Fruit fly (Drosophila melanogaster): ENCODE results near the gene tara.

tara gene

DNA sequence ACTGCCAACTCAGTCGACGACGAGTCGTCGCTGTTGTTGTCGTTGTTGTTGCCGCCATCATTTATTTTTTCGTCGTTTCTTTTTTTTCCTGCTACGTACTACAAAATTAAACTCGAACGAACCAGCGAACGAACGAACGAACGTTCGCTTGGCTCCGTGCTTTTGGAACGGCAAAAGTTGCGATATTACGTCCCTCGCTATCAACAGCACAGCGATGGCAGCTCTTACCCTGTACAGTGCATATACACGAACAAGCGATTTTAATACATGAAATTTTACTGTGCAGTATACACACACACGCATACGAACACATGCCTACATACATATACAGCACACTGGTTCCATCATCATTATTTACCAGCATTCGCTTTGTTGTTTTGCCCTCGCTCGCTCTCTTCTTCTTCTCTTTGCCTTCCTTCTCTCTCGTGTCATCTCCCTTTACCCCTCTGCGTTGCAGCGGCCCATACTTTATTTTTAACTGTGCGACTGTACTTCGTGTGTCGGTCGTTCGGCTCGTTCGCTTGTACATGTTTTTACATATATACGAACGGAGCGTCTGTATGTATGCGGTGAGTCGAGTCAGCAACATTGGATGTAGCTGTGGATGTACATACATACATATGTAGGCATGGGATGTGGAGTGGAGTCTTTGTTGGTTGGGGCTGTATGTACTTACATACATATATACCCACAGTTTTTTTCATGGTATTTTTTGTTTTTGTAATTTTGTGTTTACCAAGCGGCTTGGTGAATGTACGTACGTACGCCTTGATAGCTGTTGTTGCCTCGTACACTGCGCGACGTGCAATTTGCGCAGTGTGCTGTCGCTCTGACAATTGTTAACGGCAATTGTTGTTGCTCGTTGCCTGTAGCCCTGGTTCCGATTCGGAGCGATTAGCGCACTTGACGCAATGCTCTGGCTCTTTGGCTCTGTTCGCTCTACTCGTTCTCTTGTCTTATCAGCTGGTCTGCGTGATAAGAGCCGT lies 24.7 kb downstream of the tara start (continued):
- no peak for TF ChIP-seq prd (optimal IDR thresholded peaks at IDR 0.05)
- TF ChIP-seq prd (GFP tag; IDR thresholded peaks at IDR 0.05) = no peak
- TF ChIP-seq CG12299 (tag; optimal IDR thresholded peaks at IDR 0.05) = peak; percentile 35
- no peak for TF ChIP-seq CG14667 (GFP tag; IDR thresholded peaks at IDR 0.05)
- no peak for TF ChIP-seq CG18011 (GFP tag; optimal IDR thresholded peaks at IDR 0.05)
- no peak for TF ChIP-seq Lim3 (GFP tag; IDR thresholded peaks at IDR 0.05)
- TF ChIP-seq otp (GFP tag; IDR thresholded peaks at IDR 0.05) = no peak
- no peak for TF ChIP-seq CG17328 (GFP tag; IDR thresholded peaks at IDR 0.05)
- peak; percentile 37 for TF ChIP-seq CG17568 (GFP tag; optimal IDR thresholded peaks at IDR 0.05)
- TF ChIP-seq Fer2 (tag; optimal IDR thresholded peaks at IDR 0.05) = peak; percentile 32
- no peak for TF ChIP-seq TFAM (GFP tag; optimal IDR thresholded peaks at IDR 0.05)
- TF ChIP-seq CTCF (GFP tag; optimal IDR thresholded peaks at IDR 0.05) = no peak
- TF ChIP-seq eve (GFP tag; optimal IDR thresholded peaks at IDR 0.05) = no peak
- TF ChIP-seq Med (GFP tag) = peak; percentile 94
- no peak for TF ChIP-seq sob (GFP tag; IDR thresholded peaks at IDR 0.05)
- peak; percentile 18 for TF ChIP-seq CG14710 (tag; optimal IDR thresholded peaks at IDR 0.05)
- no peak for TF ChIP-seq CG13287 (GFP tag; IDR thresholded peaks at IDR 0.05; ENCODE audit: partially characterized antibody)
- TF ChIP-seq CG31365 (tag; optimal IDR thresholded peaks at IDR 0.05) = peak; percentile 6
- TF ChIP-seq Mrtf (GFP tag; IDR thresholded peaks at IDR 0.05) = no peak
- peak; percentile 5 for TF ChIP-seq MTF-1 (GFP tag; optimal IDR thresholded peaks at IDR 0.05; ENCODE audit: borderline replicate concordance)
- TF ChIP-seq peb (GFP tag; IDR thresholded peaks at IDR 0.05) = no peak
- TF ChIP-seq gfzf (GFP tag; optimal IDR thresholded peaks at IDR 0.05) = no peak
- no peak for TF ChIP-seq ssp (GFP tag; IDR thresholded peaks at IDR 0.05)
- no peak for TF ChIP-seq NC2α (GFP tag; optimal IDR thresholded peaks at IDR 0.05)
- no peak for TF ChIP-seq CG34224 (GFP tag; IDR thresholded peaks at IDR 0.05; ENCODE audit: partially characterized antibody)
- no peak for TF ChIP-seq Neu2 (GFP tag; optimal IDR thresholded peaks at IDR 0.05; ENCODE audit: borderline replicate concordance)
- peak; percentile 31 for TF ChIP-seq ind (GFP tag; optimal IDR thresholded peaks at IDR 0.05)
- no peak for TF ChIP-seq CG4404 (GFP tag; IDR thresholded peaks at IDR 0.05)
- TF ChIP-seq CG10979 (tag; optimal IDR thresholded peaks at IDR 0.05) = no peak
- no peak for TF ChIP-seq salm (tag; optimal IDR thresholded peaks at IDR 0.05)
- TF ChIP-seq CG14965 (GFP tag; optimal IDR thresholded peaks at IDR 0.05; ENCODE audit: borderline replicate concordance) = no peak
- TF ChIP-seq mld (GFP tag; IDR thresholded peaks at IDR 0.05; ENCODE audit: partially characterized antibody) = no peak
- peak; percentile 66 for TF ChIP-seq CG1832 (GFP tag; optimal IDR thresholded peaks at IDR 0.05)
- TF ChIP-seq Oaz (GFP tag; IDR thresholded peaks at IDR 0.05) = no peak
- no peak for TF ChIP-seq CG17361 (GFP tag; IDR thresholded peaks at IDR 0.05)
- TF ChIP-seq cg (GFP tag; optimal IDR thresholded peaks at IDR 0.05) = peak; percentile 98
- no peak for TF ChIP-seq Spps (tag; optimal IDR thresholded peaks at IDR 0.05)
- TF ChIP-seq jing (GFP tag; optimal IDR thresholded peaks at IDR 0.05) = no peak
- TF ChIP-seq CG5953 (GFP tag; IDR thresholded peaks at IDR 0.05) = no peak
- no peak for TF ChIP-seq trh (GFP tag; optimal IDR thresholded peaks at IDR 0.05)
- no peak for TF ChIP-seq dati (GFP tag; IDR thresholded peaks at IDR 0.05)
- TF ChIP-seq CG1647 (GFP tag; optimal IDR thresholded peaks at IDR 0.05) = peak; percentile 12
- no peak for TF ChIP-seq GATAe (GFP tag; conservative IDR thresholded peaks at IDR 0.05)
- no peak for TF ChIP-seq Ada2b (GFP tag; IDR thresholded peaks at IDR 0.05)
- TF ChIP-seq sim (GFP tag; IDR thresholded peaks at IDR 0.05) = no peak
- no peak for TF ChIP-seq CG11456 (GFP tag; IDR thresholded peaks at IDR 0.05)
- no peak for TF ChIP-seq CG42726 (GFP tag; IDR thresholded peaks at IDR 0.05; ENCODE audit: partially characterized antibody)
- TF ChIP-seq psq (GFP tag; optimal IDR thresholded peaks at IDR 0.05) = peak; percentile 81
- TF ChIP-seq CG13123 (GFP tag; optimal IDR thresholded peaks at IDR 0.05) = no peak
- peak; percentile 32 for TF ChIP-seq Hey (tag; optimal IDR thresholded peaks at IDR 0.05)
